Worm (Caenorhabditis elegans) whole organism, late embryonic: Measurements from ENCODE around the gene srh-195.

Experiments
- C08G9.2 ChIP-seq: sonication (generic microtip); optimal IDR thresholded peaks from 2 replicates; lab custom pipeline; 2016; ENCODE audit warnings: mild to moderate bottlenecking, missing genetic modification characterization, moderate library complexity, missing compliant biosample characterization
- K02D7.2 ChIP-seq: sonication (generic microtip); optimal IDR thresholded peaks from 2 replicates; lab custom pipeline; 2017; ENCODE audit warnings: mild to moderate bottlenecking, missing genetic modification characterization, missing compliant biosample characterization
- K09A11.1 ChIP-seq: sonication (generic microtip); optimal IDR thresholded peaks from 2 replicates; lab custom pipeline; 2017; ENCODE audit warnings: antibody characterized with exemption, mild to moderate bottlenecking, missing genetic modification characterization, missing compliant biosample characterization; ENCODE audit not compliant: insufficient read depth
- Y22D7AL.16 ChIP-seq: sonication (generic microtip); optimal IDR thresholded peaks from 2 replicates; lab custom pipeline; 2016; ENCODE audit warnings: missing genetic modification characterization, missing compliant biosample characterization
- ama-1 ChIP-seq: fragments of 150-350 bp; optimal IDR thresholded peaks from 2 replicates; lab custom pipeline; 2014
- ceh-14 ChIP-seq: sonication (generic microtip); optimal IDR thresholded peaks from 2 replicates; lab custom pipeline; 2016; ENCODE audit warnings: missing genotype, missing genetic modification characterization, missing compliant biosample characterization
- ceh-19 ChIP-seq: fragments of 200-800 bp; sonication (Bioruptor generic); optimal IDR thresholded peaks from 2 replicates; lab custom pipeline; 2018; ENCODE audit warnings: mild to moderate bottlenecking, missing genetic modification characterization, missing compliant biosample characterization
- ceh-2 ChIP-seq: sonication (generic microtip); optimal IDR thresholded peaks from 2 replicates; lab custom pipeline; 2016; ENCODE audit warnings: missing genotype, missing genetic modification characterization, missing compliant biosample characterization
- ceh-24 ChIP-seq: sonication (generic microtip); optimal IDR thresholded peaks from 2 replicates; lab custom pipeline; 2016; ENCODE audit warnings: mild to moderate bottlenecking, missing genetic modification characterization, missing compliant biosample characterization
- ceh-30 ChIP-seq: fragments of 150-350 bp; optimal IDR thresholded peaks from 2 replicates; lab custom pipeline; 2014; ENCODE audit warnings: missing biosample characterization, missing genetic modification characterization
- ceh-31 ChIP-seq: sonication (generic microtip); optimal IDR thresholded peaks from 2 replicates; lab custom pipeline; 2016; ENCODE audit warnings: missing genetic modification characterization, missing compliant biosample characterization
- ceh-45 ChIP-seq: fragments of 200-800 bp; sonication (Bioruptor generic); IDR thresholded peaks from 2 replicates; pipeline ENCODE4 v1.3.6; 2022; ENCODE audit warnings: missing genetic modification reagents, missing genetic modification characterization, missing compliant biosample characterization
- ceh-6 ChIP-seq: fragments of 200-800 bp; sonication (Bioruptor generic); optimal IDR thresholded peaks from 2 replicates; lab custom pipeline; 2018; ENCODE audit warnings: mild to moderate bottlenecking, missing genetic modification characterization, missing compliant biosample characterization
- ceh-9 ChIP-seq: sonication (generic microtip); optimal IDR thresholded peaks from 2 replicates; lab custom pipeline; 2016; ENCODE audit warnings: mild to moderate bottlenecking, missing genetic modification characterization, inconsistent platforms, missing compliant biosample characterization
- che-1 ChIP-seq: sonication (generic microtip); optimal IDR thresholded peaks from 2 replicates; lab custom pipeline; 2016; ENCODE audit warnings: mild to moderate bottlenecking, missing genetic modification characterization, missing compliant biosample characterization
- dmd-4 ChIP-seq: sonication (generic microtip); optimal IDR thresholded peaks from 2 replicates; lab custom pipeline; 2016; ENCODE audit warnings: borderline replicate concordance, missing genetic modification characterization, missing compliant biosample characterization
- fax-1 ChIP-seq: sonication (generic microtip); optimal IDR thresholded peaks from 2 replicates; lab custom pipeline; 2016; ENCODE audit warnings: missing genotype, missing genetic modification characterization, missing compliant biosample characterization
- fkh-10 ChIP-seq: fragments of 150-350 bp; optimal IDR thresholded peaks from 2 replicates; lab custom pipeline; 2014; ENCODE audit warnings: missing biosample characterization, missing genetic modification reagents, missing genetic modification characterization
- hlh-13 ChIP-seq: fragments of 200-800 bp; sonication (Bioruptor generic); optimal IDR thresholded peaks from 2 replicates; lab custom pipeline; 2018; ENCODE audit warnings: mild to moderate bottlenecking, missing genetic modification characterization, missing compliant biosample characterization
- hlh-15 ChIP-seq: sonication (generic microtip); optimal IDR thresholded peaks from 2 replicates; lab custom pipeline; 2016; ENCODE audit warnings: missing genetic modification characterization, missing compliant biosample characterization
- hlh-30 ChIP-seq: sonication (generic microtip); optimal IDR thresholded peaks from 2 replicates; lab custom pipeline; 2017; ENCODE audit warnings: antibody characterized with exemption, missing genetic modification characterization, missing compliant biosample characterization; ENCODE audit not compliant: insufficient read depth
- hlh-6 ChIP-seq: sonication (generic microtip); optimal IDR thresholded peaks from 2 replicates; lab custom pipeline; 2016; ENCODE audit warnings: missing genotype, missing genetic modification characterization, missing compliant biosample characterization
- hlh-8 ChIP-seq: sonication (generic microtip); optimal IDR thresholded peaks from 2 replicates; lab custom pipeline; 2016; ENCODE audit warnings: missing genotype, missing genetic modification characterization, missing compliant biosample characterization
- lim-6 ChIP-seq: sonication (generic microtip); optimal IDR thresholded peaks from 2 replicates; lab custom pipeline; 2016; ENCODE audit warnings: missing genetic modification characterization, missing compliant biosample characterization
- lin-11 ChIP-seq: fragments of 200-800 bp; sonication (Bioruptor generic); optimal IDR thresholded peaks from 2 replicates; lab custom pipeline; 2018; ENCODE audit warnings: mild to moderate bottlenecking, missing genetic modification characterization, missing compliant biosample characterization
- madf-2 ChIP-seq: sonication (generic microtip); optimal IDR thresholded peaks from 2 replicates; lab custom pipeline; 2017; ENCODE audit warnings: missing genetic modification characterization, missing compliant biosample characterization
- nhr-11 ChIP-seq: fragments of 150-350 bp; optimal IDR thresholded peaks from 2 replicates; lab custom pipeline; 2014; ENCODE audit warnings: missing biosample characterization, missing genetic modification characterization
- npax-4 ChIP-seq: sonication (generic microtip); optimal IDR thresholded peaks from 2 replicates; lab custom pipeline; 2016; ENCODE audit warnings: missing genetic modification characterization, missing compliant biosample characterization
- pax-1 ChIP-seq: fragments of 150-350 bp; optimal IDR thresholded peaks from 2 replicates; lab custom pipeline; 2014; ENCODE audit warnings: missing biosample characterization, missing genetic modification characterization
- pha-2 ChIP-seq: sonication (generic microtip); optimal IDR thresholded peaks from 2 replicates; lab custom pipeline; 2017; ENCODE audit warnings: mild to moderate bottlenecking, missing genetic modification characterization, missing compliant biosample characterization
- pha-4 ChIP-seq: fragments of 150-350 bp; optimal IDR thresholded peaks from 2 replicates; lab custom pipeline; 2018; ENCODE audit warnings: missing biosample characterization, missing genetic modification reagents, missing genetic modification characterization
- ref-2 ChIP-seq: sonication (generic microtip); optimal IDR thresholded peaks from 2 replicates; lab custom pipeline; 2016; ENCODE audit warnings: missing genetic modification characterization, missing compliant biosample characterization
- rnt-1 ChIP-seq: sonication (generic microtip); optimal IDR thresholded peaks from 2 replicates; lab custom pipeline; 2016; ENCODE audit warnings: missing genetic modification characterization, missing compliant biosample characterization
- sox-4 ChIP-seq: sonication (generic microtip); optimal IDR thresholded peaks from 2 replicates; lab custom pipeline; 2017; ENCODE audit warnings: mild to moderate bottlenecking, missing genetic modification characterization, inconsistent platforms, missing compliant biosample characterization
- tbx-7 ChIP-seq: sonication (generic microtip); optimal IDR thresholded peaks from 2 replicates; lab custom pipeline; 2016; ENCODE audit warnings: missing genotype, missing genetic modification characterization, missing compliant biosample characterization
- ttx-3 ChIP-seq: sonication (generic microtip); optimal IDR thresholded peaks from 2 replicates; lab custom pipeline; 2016; ENCODE audit warnings: missing genetic modification reagents, missing genetic modification characterization, missing compliant biosample characterization
- unc-42 ChIP-seq: sonication (generic microtip); optimal IDR thresholded peaks from 2 replicates; lab custom pipeline; 2016; ENCODE audit warnings: missing genotype, missing genetic modification characterization, missing compliant biosample characterization
- ztf-16 ChIP-seq: sonication (generic microtip); optimal IDR thresholded peaks from 2 replicates; lab custom pipeline; 2017; ENCODE audit warnings: missing genetic modification characterization, missing compliant biosample characterization

The srh-195 gene

ce11 chrII:2146900-2147375 lies 30.2 kb upstream of the srh-195 start, which contains the start of gene C40A11.2:
Gene C40A11.2 (plus strand): TSS chrII:2146950.
- TF ChIP-seq fax-1 (tag; lab: Kevin White, UChicago) (no peak), ztf-16 (tag; lab: Kevin White, UChicago) (no peak), ceh-30 (no peak), ceh-2 (tag; lab: Kevin White, UChicago) (no peak), pha-4 (tag; lab: Kevin White, UChicago) (no peak), lin-11 (tag; lab: Kevin White, UChicago) (no peak), ceh-31 (tag; lab: Kevin White, UChicago) (no peak), pax-1 (no peak), ceh-19 (GFP tag; lab: Kevin White, UChicago) (no peak), ceh-9 (no peak), Y22D7AL.16 (no peak), ref-2 (tag; lab: Kevin White, UChicago) (no peak), ceh-45 (GFP tag; lab: Robert Waterston, UW) (no peak), nhr-11 (tag; lab: Kevin White, UChicago) (no peak), lim-6 (tag; lab: Kevin White, UChicago) (no peak), npax-4 (no peak)

- no peak for TF ChIP-seq fkh-10 (GFP tag; lab: Kevin White, UChicago)
- TF ChIP-seq pha-2 (tag; lab: Kevin White, UChicago): no peak
- TF ChIP-seq pha-4 (tag; lab: Kevin White, UChicago): no peak
- TF ChIP-seq ztf-16 (tag; lab: Kevin White, UChicago): no peak
- TF ChIP-seq ceh-9: no peak
- no peak for TF ChIP-seq hlh-30 (tag; lab: Kevin White, UChicago)
- TF ChIP-seq K02D7.2: no peak
- no peak for TF ChIP-seq tbx-7
- no peak for TF ChIP-seq hlh-13 (GFP tag; lab: Kevin White, UChicago)
- TF ChIP-seq ceh-2 (tag; lab: Kevin White, UChicago): no peak
- no peak for TF ChIP-seq npax-4
- TF ChIP-seq C08G9.2 (tag; lab: Kevin White, UChicago): no peak
- no peak for TF ChIP-seq madf-2 (tag; lab: Kevin White, UChicago)
Measured at ce11 chrII:2145566-2145965, 28.9 kb upstream of the srh-195 start, which contains the start of gene C40A11.6. Gene C40A11.6 (minus strand): TSS chrII:2145666.

- TF ChIP-seq nhr-11 (tag; lab: Kevin White, UChicago): no peak
- no peak for TF ChIP-seq ceh-14
- no peak for TF ChIP-seq sox-4 (tag; lab: Kevin White, UChicago)
- no peak for TF ChIP-seq rnt-1
- no peak for TF ChIP-seq dmd-4 (tag; lab: Kevin White, UChicago)
- no peak for TF ChIP-seq ceh-6 (GFP tag; lab: Kevin White, UChicago)
- TF ChIP-seq hlh-15: no peak
- no peak for TF ChIP-seq unc-42
- TF ChIP-seq npax-4: no peak
- TF ChIP-seq lim-6 (tag; lab: Kevin White, UChicago): no peak
- no peak for TF ChIP-seq ceh-2 (tag; lab: Kevin White, UChicago)
- TF ChIP-seq hlh-6: no peak
Measured at ce11 chrII:2140817-2141216, 24.1 kb upstream of the srh-195 start, which contains the start of gene C40A11.3. Gene C40A11.3 (plus strand): TSS chrII:2141117.

ce11 chrII:2138901-2139300 lies 22.2 kb upstream of the srh-195 start:
- no peak for TF ChIP-seq dmd-4 (tag; lab: Kevin White, UChicago)
- TF ChIP-seq ttx-3 (tag; lab: Kevin White, UChicago): no peak
- TF ChIP-seq ceh-24 (tag; lab: Kevin White, UChicago): no peak
- no peak for TF ChIP-seq che-1 (tag; lab: Kevin White, UChicago)
- no peak for TF ChIP-seq K09A11.1 (tag; lab: Kevin White, UChicago)
- no peak for TF ChIP-seq ama-1 (lab: Kevin White, UChicago)
- no peak for TF ChIP-seq hlh-8
